Fruit fly (Drosophila melanogaster) whole organism, embryonic: ENCODE results near the gene GC.
A peak's percentile ranks its signal among the peaks of the same experiment; 100 is the strongest.

ENCODE experiments used
- ATbp ChIP-seq: fragments of 200-800 bp; sonication (Bioruptor generic); optimal IDR thresholded peaks from 2 replicates; lab custom pipeline; 2017; ENCODE audit warnings: missing biosample characterization, mild to moderate bottlenecking, missing genetic modification characterization, missing genetic modification reagents
- Atf6 ChIP-seq: fragments of 200-800 bp; sonication (Bioruptor generic); IDR thresholded peaks from 2 replicates; pipeline ENCODE4 v1.3.6; 2022; ENCODE audit warnings: missing biosample characterization, missing genetic modification characterization
- BEAF-32 ChIP-seq: fragments of 200-800 bp; sonication (Bioruptor generic); optimal IDR thresholded peaks from 3 replicates; lab custom pipeline; 2017; ENCODE audit warnings: missing biosample characterization, missing genetic modification characterization, mild to moderate bottlenecking, moderate library complexity, missing genetic modification reagents
- CG10209 ChIP-seq: fragments of 200-800 bp; sonication (Bioruptor generic); optimal IDR thresholded peaks from 3 replicates; lab custom pipeline; 2017; ENCODE audit warnings: missing biosample characterization, mild to moderate bottlenecking, missing genetic modification characterization, missing genetic modification reagents
- CG10979 ChIP-seq: fragments of 200-800 bp; sonication (Bioruptor generic); optimal IDR thresholded peaks from 2 replicates; lab custom pipeline; 2018; ENCODE audit warnings: missing biosample characterization, mild to moderate bottlenecking, missing genetic modification characterization, moderate library complexity
- CG13287 ChIP-seq: fragments of 200-800 bp; sonication (Bioruptor generic); IDR thresholded peaks from 2 replicates; pipeline ENCODE4 v1.3.6; 2022; ENCODE audit warnings: missing biosample characterization, missing genetic modification characterization; ENCODE audit not compliant: partially characterized antibody
- CG14014 ChIP-seq: fragments of 200-800 bp; sonication (Bioruptor generic); IDR thresholded peaks from 2 replicates; pipeline ENCODE4 v1.3.6; 2022; ENCODE audit warnings: missing biosample characterization, missing genetic modification characterization
- CG1529 ChIP-seq: fragments of 200-800 bp; sonication (Bioruptor generic); optimal IDR thresholded peaks from 3 replicates; lab custom pipeline; 2018; ENCODE audit warnings: missing biosample characterization, missing genetic modification characterization
- CG15696 ChIP-seq: fragments of 200-800 bp; sonication (Bioruptor generic); optimal IDR thresholded peaks from 2 replicates; lab custom pipeline; 2019; ENCODE audit warnings: missing biosample characterization, mild to moderate bottlenecking, missing genetic modification characterization, moderate library complexity
- CG17385 ChIP-seq: fragments of 200-800 bp; sonication (Bioruptor generic); optimal IDR thresholded peaks from 3 replicates; lab custom pipeline; 2018; ENCODE audit warnings: missing biosample characterization, mild to moderate bottlenecking, missing genetic modification characterization
- CG17912 ChIP-seq: fragments of 200-800 bp; sonication (Bioruptor generic); optimal IDR thresholded peaks from 2 replicates; lab custom pipeline; 2018; ENCODE audit warnings: missing biosample characterization, mild to moderate bottlenecking, missing genetic modification characterization
- CG18262 ChIP-seq: fragments of 200-800 bp; optimal IDR thresholded peaks from 3 replicates; lab custom pipeline; 2019; ENCODE audit warnings: missing biosample characterization, mild to moderate bottlenecking, missing genetic modification characterization, moderate library complexity
- CG31441 ChIP-seq: fragments of 200-800 bp; sonication (Bioruptor generic); IDR thresholded peaks from 2 replicates; pipeline ENCODE4 v1.3.6; 2022; ENCODE audit warnings: missing biosample characterization, missing genetic modification characterization
- CG3838 ChIP-seq: fragments of 200-800 bp; sonication (Bioruptor generic); optimal IDR thresholded peaks from 3 replicates; lab custom pipeline; 2016; ENCODE audit warnings: missing biosample characterization, missing genetic modification characterization
- CG4707 ChIP-seq: fragments of 200-800 bp; sonication (Bioruptor generic); optimal IDR thresholded peaks from 2 replicates; lab custom pipeline; 2018; ENCODE audit warnings: missing biosample characterization, mild to moderate bottlenecking, missing genetic modification characterization, moderate library complexity
- CG4820 ChIP-seq: fragments of 200-800 bp; sonication (Bioruptor generic); optimal IDR thresholded peaks from 3 replicates; lab custom pipeline; 2016; ENCODE audit warnings: missing biosample characterization, missing genetic modification characterization
- CG5180 ChIP-seq: fragments of 200-800 bp; sonication (Bioruptor generic); optimal IDR thresholded peaks from 3 replicates; lab custom pipeline; 2017; ENCODE audit warnings: missing biosample characterization, missing genetic modification characterization, mild to moderate bottlenecking, moderate library complexity, missing genetic modification reagents
- CG6254 ChIP-seq: fragments of 200-800 bp; sonication (Bioruptor generic); optimal IDR thresholded peaks from 3 replicates; lab custom pipeline; 2017; ENCODE audit warnings: mild to moderate bottlenecking, missing biosample characterization, missing genetic modification reagents, missing genetic modification characterization
- CG7839 ChIP-seq: fragments of 200-800 bp; sonication (Bioruptor generic); optimal IDR thresholded peaks from 3 replicates; lab custom pipeline; 2018; ENCODE audit warnings: missing biosample characterization, mild to moderate bottlenecking, missing genetic modification characterization, moderate library complexity
- CG8281 ChIP-seq: fragments of 200-800 bp; sonication (Bioruptor generic); optimal IDR thresholded peaks from 2 replicates; lab custom pipeline; 2018; ENCODE audit warnings: missing biosample characterization, mild to moderate bottlenecking, missing genetic modification characterization, moderate library complexity
- CG9609 ChIP-seq: fragments of 200-800 bp; sonication (Bioruptor generic); optimal IDR thresholded peaks from 3 replicates; lab custom pipeline; 2016; ENCODE audit warnings: missing biosample characterization, missing genetic modification characterization
- CG9727 ChIP-seq: fragments of 200-800 bp; sonication (Bioruptor generic); optimal IDR thresholded peaks from 3 replicates; lab custom pipeline; 2017; ENCODE audit warnings: missing biosample characterization, mild to moderate bottlenecking, missing genetic modification characterization
- Dp ChIP-seq: fragments of 200-800 bp; sonication (Bioruptor generic); optimal IDR thresholded peaks from 2 replicates; lab custom pipeline; 2018; ENCODE audit warnings: missing biosample characterization, mild to moderate bottlenecking, missing genetic modification characterization, moderate library complexity
- Fer1 ChIP-seq: fragments of 200-800 bp; sonication (Bioruptor generic); optimal IDR thresholded peaks from 2 replicates; lab custom pipeline; 2017; ENCODE audit warnings: missing biosample characterization, mild to moderate bottlenecking, missing genetic modification characterization
- HLH4C ChIP-seq: fragments of 200-800 bp; sonication (Bioruptor generic); IDR thresholded peaks from 3 replicates; pipeline ENCODE4 v1.3.6; 2022; ENCODE audit warnings: missing biosample characterization, missing genetic modification characterization; ENCODE audit not compliant: partially characterized antibody
- HLH54F ChIP-seq: fragments of 200-800 bp; sonication (Bioruptor generic); optimal IDR thresholded peaks from 3 replicates; lab custom pipeline; 2016; ENCODE audit warnings: missing biosample characterization, missing genetic modification characterization
- Hand ChIP-seq: fragments of 200-800 bp; sonication (Bioruptor generic); optimal IDR thresholded peaks from 2 replicates; lab custom pipeline; 2017; ENCODE audit warnings: mild to moderate bottlenecking, missing biosample characterization, missing genetic modification reagents, missing genetic modification characterization
- Hsf ChIP-seq: fragments of 200-800 bp; sonication (Bioruptor generic); optimal IDR thresholded peaks from 3 replicates; lab custom pipeline; 2016; ENCODE audit warnings: missing biosample characterization, missing genetic modification characterization
- Kr ChIP-seq: fragments of 200-800 bp; sonication (Bioruptor generic); optimal IDR thresholded peaks from 2 replicates; lab custom pipeline; 2017; ENCODE audit warnings: missing biosample characterization, mild to moderate bottlenecking, missing genetic modification characterization
- MESR4 ChIP-seq: fragments of 200-800 bp; sonication (Bioruptor generic); optimal IDR thresholded peaks from 2 replicates; lab custom pipeline; 2018; ENCODE audit warnings: missing biosample characterization, mild to moderate bottlenecking, missing genetic modification characterization, moderate library complexity
- Sin3A ChIP-seq: fragments of >200 bp; optimal IDR thresholded peaks from 2 replicates; lab custom pipeline; 2018
- al ChIP-seq: fragments of 200-800 bp; sonication (Bioruptor generic); IDR thresholded peaks from 2 replicates; pipeline ENCODE4 v1.3.6; 2022; ENCODE audit warnings: missing biosample characterization, missing genetic modification characterization
- bcd ChIP-seq: fragments of 200-800 bp; sonication (Bioruptor generic); optimal IDR thresholded peaks from 2 replicates; lab custom pipeline; 2017; ENCODE audit warnings: missing biosample characterization, mild to moderate bottlenecking, missing genetic modification characterization
- btn ChIP-seq: fragments of 200-800 bp; sonication (Bioruptor generic); optimal IDR thresholded peaks from 2 replicates; lab custom pipeline; 2016; ENCODE audit warnings: missing biosample characterization, missing genetic modification characterization
- da ChIP-seq: fragments of 200-800 bp; sonication (Bioruptor generic); optimal IDR thresholded peaks from 2 replicates; lab custom pipeline; 2016; ENCODE audit warnings: missing biosample characterization, missing genetic modification characterization
- eyg ChIP-seq: fragments of 200-800 bp; sonication (Bioruptor generic); optimal IDR thresholded peaks from 3 replicates; lab custom pipeline; 2016; ENCODE audit warnings: missing biosample characterization, missing genetic modification characterization
- klu ChIP-seq: fragments of 200-800 bp; sonication (Bioruptor generic); IDR thresholded peaks from 2 replicates; pipeline ENCODE4 v1.3.6; 2022; ENCODE audit warnings: missing biosample characterization, missing genetic modification characterization
- nau ChIP-seq: fragments of 200-800 bp; sonication (Bioruptor generic); optimal IDR thresholded peaks from 3 replicates; lab custom pipeline; 2017; ENCODE audit warnings: missing biosample characterization, mild to moderate bottlenecking, missing genetic modification characterization, missing genetic modification reagents
- otp ChIP-seq: fragments of 200-800 bp; sonication (Bioruptor generic); IDR thresholded peaks from 3 replicates; pipeline ENCODE4, ENCODE4 v1.3.6; 2022; ENCODE audit warnings: missing biosample characterization, missing genetic modification characterization
- pnt ChIP-seq: fragments of 200-800 bp; sonication (Bioruptor generic); optimal IDR thresholded peaks from 3 replicates; lab custom pipeline; 2016; ENCODE audit warnings: missing biosample characterization, missing genetic modification characterization
- pros ChIP-seq: fragments of 200-800 bp; sonication (Bioruptor generic); optimal IDR thresholded peaks from 3 replicates; lab custom pipeline; 2019; ENCODE audit warnings: missing biosample characterization, mild to moderate bottlenecking, missing genetic modification characterization, moderate library complexity
- ranshi ChIP-seq: fragments of 200-800 bp; sonication (Bioruptor generic); IDR thresholded peaks from 2 replicates; pipeline ENCODE4 v1.3.6; 2022; ENCODE audit warnings: missing biosample characterization, missing genetic modification characterization
- repo ChIP-seq: fragments of 200-800 bp; sonication (Bioruptor generic); optimal IDR thresholded peaks from 2 replicates; lab custom pipeline; 2016; ENCODE audit warnings: missing biosample characterization, missing genetic modification characterization
- row ChIP-seq: fragments of 200-800 bp; sonication (Bioruptor generic); IDR thresholded peaks from 3 replicates; pipeline ENCODE4 v1.3.6; 2022; ENCODE audit warnings: missing biosample characterization, missing genetic modification characterization
- slp2 ChIP-seq: fragments of 200-800 bp; sonication (Bioruptor generic); optimal IDR thresholded peaks from 2 replicates; lab custom pipeline; 2016; ENCODE audit warnings: missing biosample characterization, missing genetic modification characterization
- sna ChIP-seq: fragments of 200-800 bp; sonication (Bioruptor generic); IDR thresholded peaks from 2 replicates; pipeline ENCODE4 v1.3.6; 2022; ENCODE audit warnings: missing biosample characterization, missing genetic modification characterization; ENCODE audit not compliant: partially characterized antibody
- tgo ChIP-seq: fragments of 200-800 bp; sonication (Bioruptor generic); IDR thresholded peaks from 3 replicates; pipeline ENCODE4 v1.3.6; 2022; ENCODE audit warnings: missing biosample characterization, missing genetic modification characterization
- tx ChIP-seq: fragments of 200-800 bp; sonication (Bioruptor generic); optimal IDR thresholded peaks from 2 replicates; lab custom pipeline; 2016; ENCODE audit warnings: missing biosample characterization, missing genetic modification characterization
- usp ChIP-seq: fragments of >200 bp; optimal IDR thresholded peaks from 2 replicates; lab custom pipeline; 2017; ENCODE audit warnings: missing biosample characterization, missing genetic modification characterization
- wek ChIP-seq: fragments of 200-800 bp; sonication (Bioruptor generic); optimal IDR thresholded peaks from 3 replicates; lab custom pipeline; 2018; ENCODE audit warnings: missing biosample characterization, mild to moderate bottlenecking, missing genetic modification characterization, moderate library complexity
- zen ChIP-seq: fragments of 200-800 bp; sonication (Bioruptor generic); optimal IDR thresholded peaks from 3 replicates; lab custom pipeline; 2018; ENCODE audit warnings: missing biosample characterization, mild to moderate bottlenecking, missing genetic modification characterization, moderate library complexity

The GC gene

dm6 chr3L:1609611-1610010 is 19.5 kb downstream of the GC start (continued):
- no peak for TF ChIP-seq nau (GFP tag; lab: Kevin White, UChicago)
- TF ChIP-seq CG31441 (GFP tag; lab: Robert Waterston, UW), result peak; percentile 31; the same call in 1 of the 2 replicates
- TF ChIP-seq CG10209 (GFP tag; lab: Kevin White, UChicago), result peak; percentile 34
- no peak for TF ChIP-seq da (GFP tag; lab: Kevin White, UChicago)
- TF ChIP-seq CG14014 (GFP tag; lab: Robert Waterston, UW), result peak; percentile 54
- no peak for TF ChIP-seq CG13287 (GFP tag; lab: Robert Waterston, UW)
- TF ChIP-seq HLH4C (GFP tag; lab: Robert Waterston, UW), result no peak
- peak; percentile 55 for TF ChIP-seq CG9727 (GFP tag; lab: Kevin White, UChicago)
- TF ChIP-seq HLH54F (GFP tag; lab: Kevin White, UChicago), result peak; percentile 22
- TF ChIP-seq Atf6, result peak; percentile 70
- TF ChIP-seq zen (tag; lab: Kevin White, UChicago), result no peak
- peak; percentile 9 for TF ChIP-seq CG17385
- TF ChIP-seq row, result peak; percentile 54
- no peak for TF ChIP-seq Fer1 (GFP tag; lab: Kevin White, UChicago)
- no peak for TF ChIP-seq ATbp (GFP tag; lab: Kevin White, UChicago)
- no peak for TF ChIP-seq wek (GFP tag; lab: Kevin White, UChicago)
- TF ChIP-seq CG7839 (tag; lab: Kevin White, UChicago), result peak; percentile 76
- no peak for TF ChIP-seq CG4707 (GFP tag; lab: Kevin White, UChicago)
- TF ChIP-seq btn (GFP tag; lab: Kevin White, UChicago), result no peak
- no peak for TF ChIP-seq CG15696 (tag; lab: Kevin White, UChicago)
- TF ChIP-seq tgo (GFP tag; lab: Robert Waterston, UW), result peak; percentile 41; the same call in 1 of the 3 replicates
- no peak for TF ChIP-seq CG5180 (GFP tag; lab: Kevin White, UChicago)
- TF ChIP-seq CG9609 (GFP tag; lab: Kevin White, UChicago), result no peak
- TF ChIP-seq CG4820 (GFP tag; lab: Kevin White, UChicago), result no peak
- no peak for TF ChIP-seq slp2 (GFP tag; lab: Kevin White, UChicago)
- no peak for TF ChIP-seq Sin3A (lab: Kevin White, UChicago)
- TF ChIP-seq repo (GFP tag; lab: Kevin White, UChicago), result no peak
- no peak for TF ChIP-seq pros (GFP tag; lab: Kevin White, UChicago)
- no peak for TF ChIP-seq usp
- TF ChIP-seq CG8281, result no peak
- no peak for TF ChIP-seq pnt (GFP tag; lab: Kevin White, UChicago)
- peak; percentile 1 for TF ChIP-seq Hand
- peak; percentile 4 for TF ChIP-seq Hsf (GFP tag; lab: Kevin White, UChicago)
- TF ChIP-seq Kr (GFP tag; lab: Kevin White, UChicago), result no peak
- no peak for TF ChIP-seq CG10979 (tag; lab: Kevin White, UChicago)
- no peak for TF ChIP-seq CG1529 (GFP tag; lab: Kevin White, UChicago)
- peak; percentile 67 for TF ChIP-seq al (GFP tag; lab: Robert Waterston, UW)
- no peak for TF ChIP-seq BEAF-32 (GFP tag; lab: Kevin White, UChicago)
- no peak for TF ChIP-seq tx (GFP tag; lab: Kevin White, UChicago)
- no peak for TF ChIP-seq MESR4 (GFP tag; lab: Kevin White, UChicago)
- TF ChIP-seq CG17912 (GFP tag; lab: Kevin White, UChicago), result no peak
- TF ChIP-seq sna, result no peak
- TF ChIP-seq Dp (GFP tag; lab: Kevin White, UChicago), result no peak
- TF ChIP-seq CG18262, result no peak
- no peak for TF ChIP-seq otp (GFP tag; lab: Robert Waterston, UW)
- TF ChIP-seq CG3838, result no peak
- TF ChIP-seq bcd, result peak; percentile 27
- peak; percentile 27; the same call in 1 of the 2 replicates for TF ChIP-seq ranshi (GFP tag; lab: Robert Waterston, UW)
- TF ChIP-seq klu (GFP tag; lab: Robert Waterston, UW), result peak; percentile 54
- TF ChIP-seq CG6254 (GFP tag; lab: Kevin White, UChicago), result no peak
- no peak for TF ChIP-seq eyg
